Worm (Caenorhabditis elegans): ENCODE results near the gene pid-5.

The pid-5 gene

DNA sequence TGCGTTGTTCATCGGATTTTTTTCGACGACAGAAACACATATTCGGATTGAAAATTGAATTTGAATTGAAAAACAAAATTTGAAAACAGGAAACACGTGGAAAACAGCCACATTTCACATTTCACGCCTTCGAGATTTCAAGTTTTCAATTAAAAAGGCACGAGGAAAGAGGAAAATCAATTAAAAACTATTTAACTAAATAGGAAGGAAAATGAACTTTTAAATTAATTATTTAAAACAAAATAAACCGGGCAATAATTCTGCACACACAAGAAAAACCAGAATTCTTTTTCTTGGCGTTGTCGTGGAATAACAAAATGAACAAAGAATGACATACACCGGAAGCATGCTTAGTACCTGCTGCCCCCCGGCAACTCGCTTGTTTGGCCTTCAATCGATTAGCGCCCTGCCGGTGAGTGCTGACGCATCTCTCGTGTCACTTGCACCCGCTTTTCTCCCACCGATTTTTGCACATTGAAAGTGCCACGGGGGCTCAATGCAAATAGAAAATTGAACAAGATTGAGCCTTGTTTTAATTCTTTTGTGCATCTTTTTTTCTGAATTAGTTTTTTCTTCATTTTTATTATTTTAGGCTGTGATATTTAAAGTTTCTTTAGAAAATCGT lies 19.0 kb downstream of the pid-5 start, which contains the start of gene Y45G5AM.9 (continued):
- TF ChIP-seq unc-3 (GFP tag; conservative IDR thresholded peaks at IDR 0.05), result 0 out of 2 replicates have a peak, but pooled peaks have one; percentile 25
- TF ChIP-seq unc-3 (tag; optimal IDR thresholded peaks at IDR 0.05), result peak; percentile 4
- TF ChIP-seq sdc-2 (tag; optimal IDR thresholded peaks at IDR 0.05), result peak; percentile 25
- TF ChIP-seq tbx-7 (tag; optimal IDR thresholded peaks at IDR 0.05), result no peak
- peak; percentile 83 for TF ChIP-seq ceh-48 (tag; optimal IDR thresholded peaks at IDR 0.05)
- TF ChIP-seq pros-1 (tag; optimal IDR thresholded peaks at IDR 0.05), result no peak
- TF ChIP-seq syd-9 (tag; optimal IDR thresholded peaks at IDR 0.05), result peak; percentile 40
- TF ChIP-seq pag-3 (tag; optimal IDR thresholded peaks at IDR 0.05; ENCODE audit: borderline replicate concordance), result no peak
- TF ChIP-seq ceh-22 (tag; optimal IDR thresholded peaks at IDR 0.05), result no peak
- TF ChIP-seq dve-1 (tag; optimal IDR thresholded peaks at IDR 0.05), result peak; percentile 61
- TF ChIP-seq ets-4 (tag; optimal IDR thresholded peaks at IDR 0.05), result peak; percentile 39
- peak; percentile 38 for TF ChIP-seq sox-4 (tag; optimal IDR thresholded peaks at IDR 0.05)
- peak; percentile 12 for TF ChIP-seq hlh-8 (tag; optimal IDR thresholded peaks at IDR 0.05)
- no peak for TF ChIP-seq pax-1 (tag; optimal IDR thresholded peaks at IDR 0.05)
- peak; percentile 82 for TF ChIP-seq ceh-31 (tag; optimal IDR thresholded peaks at IDR 0.05)
- peak; percentile 25 for TF ChIP-seq K09A11.1 (tag; optimal IDR thresholded peaks at IDR 0.05; ENCODE audit: insufficient read depth)
- peak; percentile 72 for TF ChIP-seq ceh-14 (tag; optimal IDR thresholded peaks at IDR 0.05)
- TF ChIP-seq ttx-3 (tag; optimal IDR thresholded peaks at IDR 0.05), result peak; percentile 40
- TF ChIP-seq pqm-1 (tag; optimal IDR thresholded peaks at IDR 0.05), result peak; percentile 17
- TF ChIP-seq hlh-30 (tag; optimal IDR thresholded peaks at IDR 0.05; ENCODE audit: insufficient read depth), result peak; percentile 54
- peak; percentile 42 for TF ChIP-seq eyg-1 (tag; optimal IDR thresholded peaks at IDR 0.05)
- no peak for TF ChIP-seq npax-4 (tag; optimal IDR thresholded peaks at IDR 0.05)
- TF ChIP-seq ama-1 (optimal IDR thresholded peaks at IDR 0.05), result no peak
- peak; percentile 2 for TF ChIP-seq madf-2 (tag; optimal IDR thresholded peaks at IDR 0.05)
- peak; percentile 18 for TF ChIP-seq che-1 (tag; optimal IDR thresholded peaks at IDR 0.05)
- TF ChIP-seq elt-2 (tag; optimal IDR thresholded peaks at IDR 0.05), result peak; percentile 83
- no peak for TF ChIP-seq zip-5 (tag; optimal IDR thresholded peaks at IDR 0.05)
- TF ChIP-seq C08G9.2 (tag; optimal IDR thresholded peaks at IDR 0.05), result peak; percentile 2
- TF ChIP-seq ceh-18 (tag; optimal IDR thresholded peaks at IDR 0.05), result peak; percentile 63
- peak; percentile 8 for TF ChIP-seq fkh-10 (GFP tag; optimal IDR thresholded peaks at IDR 0.05)
- peak; percentile 1 for TF ChIP-seq Y22D7AL.16 (tag; optimal IDR thresholded peaks at IDR 0.05)
- peak; percentile 47 for TF ChIP-seq fax-1 (tag; optimal IDR thresholded peaks at IDR 0.05)
- no peak for TF ChIP-seq ceh-30 (tag; optimal IDR thresholded peaks at IDR 0.05)

- TF ChIP-seq eyg-1 (tag; optimal IDR thresholded peaks at IDR 0.05) (no peak), npax-4 (tag; optimal IDR thresholded peaks at IDR 0.05) (no peak), pqm-1 (tag; optimal IDR thresholded peaks at IDR 0.05) (no peak), ztf-16 (tag; optimal IDR thresholded peaks at IDR 0.05) (no peak)
Observed at ce11 chrV:4195283-4195682, 19.6 kb downstream of the pid-5 start, which contains the start of gene algn-5. TSS of gene algn-5 (plus strand) at chrV:4195577.

ce11 chrV:4199185-4199584 lies 23.5 kb downstream of the pid-5 start, which contains the start of gene rpac-40:
TSS of gene rpac-40 (plus strand) at chrV:4199485.
- TF ChIP-seq sox-4 (tag; optimal IDR thresholded peaks at IDR 0.05) (no peak), ceh-18 (tag; optimal IDR thresholded peaks at IDR 0.05) (no peak), elt-4 (tag; optimal IDR thresholded peaks at IDR 0.05) (no peak), ceh-48 (tag; optimal IDR thresholded peaks at IDR 0.05) (no peak), nhr-11 (tag; optimal IDR thresholded peaks at IDR 0.05) (no peak), K02D7.2 (tag; optimal IDR thresholded peaks at IDR 0.05) (no peak), dmd-4 (tag; optimal IDR thresholded peaks at IDR 0.05; ENCODE audit: borderline replicate concordance) (no peak), eyg-1 (tag; optimal IDR thresholded peaks at IDR 0.05) (no peak), pag-3 (tag; optimal IDR thresholded peaks at IDR 0.05; ENCODE audit: borderline replicate concordance) (no peak), ceh-34 (tag; optimal IDR thresholded peaks at IDR 0.05) (no peak), pha-2 (tag; optimal IDR thresholded peaks at IDR 0.05) (no peak), unc-42 (tag; optimal IDR thresholded peaks at IDR 0.05) (no peak), unc-55 (GFP tag; optimal IDR thresholded peaks at IDR 0.05) (no peak), tbx-7 (tag; optimal IDR thresholded peaks at IDR 0.05) (no peak), pat-9 (tag; optimal IDR thresholded peaks at IDR 0.05) (no peak), elt-2 (tag; optimal IDR thresholded peaks at IDR 0.05) (no peak), hlh-6 (tag; optimal IDR thresholded peaks at IDR 0.05) (no peak), ceh-14 (tag; optimal IDR thresholded peaks at IDR 0.05) (no peak)

Data from whole organism, late embryonic.